Worm (Caenorhabditis elegans) whole organism, midembryonic: Measurements from ENCODE around the gene ttr-57.

Experiments used
- flt-1 ChIP-seq: fragments of 200-800 bp; sonication (Bioruptor generic); IDR thresholded peaks from 2 replicates; pipeline ENCODE4 v1.3.6; 2022; ENCODE audit warnings: missing genetic modification characterization, missing compliant biosample characterization
- ref-1 ChIP-seq: fragments of 200-800 bp; sonication (Bioruptor generic); conservative IDR thresholded peaks from 2 replicates; pipeline ENCODE4 v1.3.6; 2022; ENCODE audit warnings: missing genetic modification reagents, missing genetic modification characterization, missing compliant biosample characterization

- TF ChIP-seq flt-1 (GFP tag; lab: Robert Waterston, UW) (no peak), ref-1 (GFP tag; lab: Robert Waterston, UW) (no peak)
These were observed 31.5 kb upstream of the ttr-57 start, which contains the start of gene F26F2.5 for ce11 chrV:20573392-20573791.
